Worm (Caenorhabditis elegans): Measurements from ENCODE around the gene nhr-262.

DNA sequence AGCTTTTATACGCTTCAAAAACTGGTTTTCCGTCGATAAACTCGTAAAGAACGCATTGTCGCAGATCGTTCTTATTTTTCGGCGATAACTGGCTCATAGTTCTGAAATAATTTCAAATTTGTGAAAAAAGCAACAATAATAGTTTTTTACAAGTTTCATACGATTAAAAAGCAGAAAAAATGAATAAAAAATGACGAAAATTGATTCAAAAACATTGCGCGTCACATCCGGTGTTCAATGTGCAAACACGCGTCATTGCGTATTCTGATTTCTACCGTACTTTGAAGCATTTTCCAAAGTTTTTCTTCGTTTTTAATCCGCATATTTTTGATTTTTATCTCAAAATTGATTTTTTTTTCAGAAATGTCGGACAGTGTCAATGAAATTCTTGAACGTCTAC lies 13.7 kb downstream of the nhr-262 start, which contains the start of the genes fbxa-206 and Y102A5C.2:
- TF ChIP-seq fkh-3 (tag; optimal IDR thresholded peaks at IDR 0.05) (no peak), sdz-38 (tag; optimal IDR thresholded peaks at IDR 0.05) (no peak), ama-1 (optimal IDR thresholded peaks at IDR 0.05) (no peak), ama-1 (GFP tag; optimal IDR thresholded peaks at IDR 0.05) (no peak), snpc-4 (GFP tag; optimal IDR thresholded peaks at IDR 0.05) (no peak), snpc-4 (tag; optimal IDR thresholded peaks at IDR 0.05) (no peak), ztf-25 (GFP tag; IDR thresholded peaks at IDR 0.05) (no peak), F33H1.4 (GFP tag; IDR thresholded peaks at IDR 0.05) (no peak), nhr-179 (tag; optimal IDR thresholded peaks at IDR 0.05) (no peak)
